Worm (Caenorhabditis elegans): Measurements from ENCODE around the gene F56B3.9.

The F56B3.9 gene

ce11 chrIV:763377-764063 lies 7.6 kb upstream of the F56B3.9 start, which contains the start of gene col-103:
Gene col-103, minus strand, starts transcription at chrIV:763678.
- peak; percentile 77 for TF ChIP-seq nhr-25 (tag; optimal IDR thresholded peaks at IDR 0.05; ENCODE audit: borderline replicate concordance, insufficient read depth)
- TF ChIP-seq dpl-1 (GFP tag; optimal IDR thresholded peaks at IDR 0.05): no peak
- no peak for TF ChIP-seq mdl-1 (tag; optimal IDR thresholded peaks at IDR 0.05)
- TF ChIP-seq nhr-76 (tag; optimal IDR thresholded peaks at IDR 0.05): no peak
- TF ChIP-seq unc-62 (GFP tag; optimal IDR thresholded peaks at IDR 0.05 in 1 of 2): peak in 1 of 2 experiments; percentile 92
- no peak for TF ChIP-seq unc-62 (tag; optimal IDR thresholded peaks at IDR 0.05)
- TF ChIP-seq ama-1 (optimal IDR thresholded peaks at IDR 0.05): peak; percentile 93
- peak in 1 of 2 experiments; percentile 21 for TF ChIP-seq lsy-2 (tag; optimal IDR thresholded peaks at IDR 0.05)
- peak; percentile 51 for TF ChIP-seq nhr-28 (tag; optimal IDR thresholded peaks at IDR 0.05)
- TF ChIP-seq lin-1 (GFP tag; IDR thresholded peaks at IDR 0.05): no peak
- no peak for TF ChIP-seq dmd-6 (GFP tag; IDR thresholded peaks at IDR 0.05)
- peak; percentile 34 for TF ChIP-seq mes-2 (tag; optimal IDR thresholded peaks at IDR 0.05; ENCODE audit: poor library complexity, severe bottlenecking)
- peak; percentile 19 for TF ChIP-seq mep-1 (tag; optimal IDR thresholded peaks at IDR 0.05)

ce11 chrIV:768312-768711 lies 2.8 kb upstream of the F56B3.9 start, which contains the start of gene F56B3.2:
Gene F56B3.2, minus strand, starts transcription at chrIV:768584.
- TF ChIP-seq nhr-11 (tag; optimal IDR thresholded peaks at IDR 0.05): no peak
- TF ChIP-seq F44E2.7 (GFP tag; IDR thresholded peaks at IDR 0.05): no peak
- no peak for TF ChIP-seq zfp-2 (tag; optimal IDR thresholded peaks at IDR 0.05)
- TF ChIP-seq aha-1 (tag): peak; percentile 24
- TF ChIP-seq duxl-1 (tag; optimal IDR thresholded peaks at IDR 0.05; ENCODE audit: poor library complexity): no peak
- no peak for TF ChIP-seq F49E8.2 (tag; optimal IDR thresholded peaks at IDR 0.05; ENCODE audit: borderline replicate concordance)
- TF ChIP-seq fkh-10 (GFP tag; optimal IDR thresholded peaks at IDR 0.05): no peak
- no peak for TF ChIP-seq daf-16 (GFP tag; optimal IDR thresholded peaks at IDR 0.05)
- TF ChIP-seq daf-16 (tag; optimal IDR thresholded peaks at IDR 0.05): no peak
- no peak for TF ChIP-seq nhr-111 (GFP tag; optimal IDR thresholded peaks at IDR 0.05)
- no peak for TF ChIP-seq lim-7 (GFP tag; IDR thresholded peaks at IDR 0.05)
- TF ChIP-seq skn-1 (tag; optimal IDR thresholded peaks at IDR 0.05): no peak
- peak; percentile 32 for TF ChIP-seq ceh-28 (tag; optimal IDR thresholded peaks at IDR 0.05)
- no peak for TF ChIP-seq unc-130 (GFP tag; optimal IDR thresholded peaks at IDR 0.05)
- no peak for TF ChIP-seq tra-1 (GFP tag; IDR thresholded peaks at IDR 0.05)
- no peak for TF ChIP-seq Y48G9A.11 (GFP tag; IDR thresholded peaks at IDR 0.05)

ce11 chrIV:769931-770544 lies 1.1 kb upstream of the F56B3.9 start:
- peak; percentile 86 for TF ChIP-seq lin-38 (GFP tag; IDR thresholded peaks at IDR 0.05)

- TF ChIP-seq dpl-1 (GFP tag; optimal IDR thresholded peaks at IDR 0.05): peak; percentile 76
- peak; percentile 90 for TF ChIP-seq lin-38 (GFP tag; IDR thresholded peaks at IDR 0.05)
- no peak for TF ChIP-seq sdz-12 (GFP tag; optimal IDR thresholded peaks at IDR 0.05)
- peak; percentile 33 for TF ChIP-seq mes-2 (tag; optimal IDR thresholded peaks at IDR 0.05; ENCODE audit: poor library complexity, severe bottlenecking)
- TF ChIP-seq aly-2 (tag; optimal IDR thresholded peaks at IDR 0.05): no peak
- TF ChIP-seq F49E8.2 (tag; optimal IDR thresholded peaks at IDR 0.05; ENCODE audit: borderline replicate concordance): no peak
- no peak for TF ChIP-seq ceh-44 (GFP tag; IDR thresholded peaks at IDR 0.05)
These were observed 1.8 kb downstream of the F56B3.9 start, which contains the start of gene mrpl-2 for ce11 chrIV:772931-773330. Gene mrpl-2, plus strand, starts transcription at chrIV:773237.

All from whole organism, L4 larva.